Fruit fly (Drosophila melanogaster): Measurements from ENCODE around the gene Osi15.

The Osi15 gene

DNA sequence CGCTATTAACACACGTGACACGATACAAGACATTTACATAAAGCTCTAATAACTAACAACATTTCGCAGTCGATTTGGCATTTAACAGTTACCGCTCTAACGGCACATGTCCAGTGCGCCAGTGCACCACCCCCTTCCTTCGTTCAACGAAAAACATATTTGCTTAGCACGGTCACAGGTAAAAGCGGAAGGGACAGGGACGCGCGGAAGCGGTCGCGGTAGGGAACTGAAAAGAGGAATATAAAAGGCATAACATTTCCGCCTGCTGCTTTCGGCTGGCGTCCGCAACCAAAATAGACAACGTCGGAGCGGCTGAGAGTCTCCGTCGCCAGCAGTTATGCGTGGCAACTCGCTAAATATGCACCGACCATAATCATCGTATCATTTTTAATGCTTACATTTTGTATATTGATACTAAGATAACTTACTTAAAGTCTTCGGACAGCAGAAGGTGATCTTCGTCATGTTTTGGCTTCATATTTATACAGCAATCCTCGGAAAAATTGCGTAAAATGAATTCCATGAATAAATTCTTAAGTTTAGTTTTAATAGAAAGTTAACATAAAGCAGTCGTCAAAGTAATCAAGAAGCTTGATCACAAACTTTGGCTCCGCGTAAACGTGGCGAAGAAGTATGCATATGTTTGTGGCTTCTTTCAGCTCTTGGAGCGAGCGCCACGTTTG, 50.2 kb downstream of the Osi15 start (continued):
- TF ChIP-seq CG3281 (GFP tag; optimal IDR thresholded peaks at IDR 0.05) = no peak
- TF ChIP-seq CG5953 (GFP tag; IDR thresholded peaks at IDR 0.05) = no peak
- TF ChIP-seq CkIIα-i1 (GFP tag; IDR thresholded peaks at IDR 0.05) = no peak
- no peak for TF ChIP-seq CG11695 (GFP tag; IDR thresholded peaks at IDR 0.05)
- peak; percentile 36 for TF ChIP-seq CG17829 (tag; optimal IDR thresholded peaks at IDR 0.05)
- no peak for TF ChIP-seq BEAF-32 (GFP tag; optimal IDR thresholded peaks at IDR 0.05)
- no peak for TF ChIP-seq Camta (GFP tag; optimal IDR thresholded peaks at IDR 0.05)
- no peak for TF ChIP-seq CG10366 (GFP tag; IDR thresholded peaks at IDR 0.05)
- TF ChIP-seq hkb (optimal IDR thresholded peaks at IDR 0.05) = no peak
- 0 out of 2 replicates have a peak, but pooled peaks have one; percentile 17 for TF ChIP-seq hkb (GFP tag; IDR thresholded peaks at IDR 0.05)
- peak; percentile 21 for TF ChIP-seq PHDP (tag; optimal IDR thresholded peaks at IDR 0.05)
- peak; percentile 24 for TF ChIP-seq run (tag; optimal IDR thresholded peaks at IDR 0.05)
- TF ChIP-seq CG11085 (GFP tag; IDR thresholded peaks at IDR 0.05) = no peak
- peak; percentile 49 for TF ChIP-seq cwo (GFP tag; optimal IDR thresholded peaks at IDR 0.05)
- no peak for TF ChIP-seq CG8089 (GFP tag; optimal IDR thresholded peaks at IDR 0.05)
- TF ChIP-seq Blimp-1 (GFP tag; optimal IDR thresholded peaks at IDR 0.05) = peak; percentile 46
- TF ChIP-seq CG1602 (GFP tag; optimal IDR thresholded peaks at IDR 0.05) = no peak
- no peak for TF ChIP-seq lola (GFP tag; optimal IDR thresholded peaks at IDR 0.05)
- TF ChIP-seq dysf (GFP tag; IDR thresholded peaks at IDR 0.05) = peak; percentile 47; the same call in 1 of the 3 replicates
- TF ChIP-seq CG7987 (GFP tag; optimal IDR thresholded peaks at IDR 0.05) = no peak
- TF ChIP-seq sens (GFP tag) = peak; percentile 85
- no peak for TF ChIP-seq CTCF (GFP tag; optimal IDR thresholded peaks at IDR 0.05)
- TF ChIP-seq sd (tag; optimal IDR thresholded peaks at IDR 0.05) = peak; percentile 13
- TF ChIP-seq CG4424 (GFP tag; optimal IDR thresholded peaks at IDR 0.05) = peak; percentile 38
- TF ChIP-seq gce (GFP tag; IDR thresholded peaks at IDR 0.05) = no peak
- TF ChIP-seq sug (tag; optimal IDR thresholded peaks at IDR 0.05) = peak; percentile 7
- TF ChIP-seq bsh (GFP tag; optimal IDR thresholded peaks at IDR 0.05) = peak; percentile 36 to 48
- TF ChIP-seq gfzf (GFP tag; optimal IDR thresholded peaks at IDR 0.05) = no peak
- TF ChIP-seq Doc2 (GFP tag; IDR thresholded peaks at IDR 0.05) = no peak
- TF ChIP-seq CG14014 (GFP tag; IDR thresholded peaks at IDR 0.05) = peak; percentile 4; the same call in 1 of the 2 replicates
- TF ChIP-seq sr (GFP tag; IDR thresholded peaks at IDR 0.05) = no peak
- no peak for TF ChIP-seq tap (tag; optimal IDR thresholded peaks at IDR 0.05)

DNA sequence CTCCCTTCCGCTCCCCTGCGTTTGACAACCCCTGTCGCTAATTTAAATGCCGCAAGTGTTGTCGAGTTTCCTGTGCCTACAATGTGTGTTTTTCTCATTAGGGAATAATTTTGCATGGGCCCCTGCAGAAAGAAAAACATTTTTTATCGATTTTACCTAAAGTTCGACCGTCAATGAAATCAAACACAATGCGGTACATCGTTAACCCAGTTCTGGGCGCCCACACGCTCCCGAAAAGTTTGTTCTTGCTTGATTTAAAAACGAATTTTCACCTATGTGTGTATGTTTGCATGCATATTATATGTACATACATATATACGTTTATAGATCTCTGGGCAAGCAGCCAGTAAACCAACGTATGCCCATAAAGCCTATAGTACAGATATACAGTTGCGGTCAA, 50.8 kb downstream of the Osi15 start:
- TF ChIP-seq MBD-R2 (GFP tag; IDR thresholded peaks at IDR 0.05) (no peak), crol (GFP tag; IDR thresholded peaks at IDR 0.05) (peak; percentile 55; the same call in 1 of the 2 replicates), CG7372 (GFP tag; IDR thresholded peaks at IDR 0.05) (no peak), CG31224 (GFP tag; IDR thresholded peaks at IDR 0.05) (peak; percentile 51; the same call in 1 of the 2 replicates), Ets65A (GFP tag) (peak; percentile 46), CG16813 (GFP tag; IDR thresholded peaks at IDR 0.05; ENCODE audit: partially characterized antibody) (no peak), CG1603 (tag; optimal IDR thresholded peaks at IDR 0.05) (no peak), sr (GFP tag; IDR thresholded peaks at IDR 0.05) (peak; percentile 71; the same call in 2 of the 3 replicates)
